Fruit fly (Drosophila melanogaster) whole organism, embryonic: ENCODE data around the gene NELF-B.

ENCODE experiments used
- Atf-2 ChIP-seq: fragments of 200-800 bp; sonication (Bioruptor generic); optimal IDR thresholded peaks from 2 replicates; lab custom pipeline; 2016; ENCODE audit warnings: missing biosample characterization, missing genetic modification characterization
- CG10274 ChIP-seq: fragments of 200-800 bp; sonication (Bioruptor generic); optimal IDR thresholded peaks from 3 replicates; lab custom pipeline; 2017; ENCODE audit warnings: missing biosample characterization, mild to moderate bottlenecking, missing genetic modification characterization
- CG10565 ChIP-seq: fragments of 200-800 bp; sonication (Bioruptor generic); optimal IDR thresholded peaks from 3 replicates; lab custom pipeline; 2016; ENCODE audit warnings: missing biosample characterization, mild to moderate bottlenecking, missing genetic modification characterization
- CG10959 ChIP-seq: fragments of 200-800 bp; sonication (Bioruptor generic); IDR thresholded peaks from 2 replicates; pipeline ENCODE4 v1.3.6; 2022; ENCODE audit warnings: missing biosample characterization, missing genetic modification characterization
- CG11504 ChIP-seq: fragments of 200-800 bp; sonication (Bioruptor generic); optimal IDR thresholded peaks from 3 replicates; lab custom pipeline; 2019; ENCODE audit warnings: missing biosample characterization, mild to moderate bottlenecking, missing genetic modification characterization, moderate library complexity
- CG12659 ChIP-seq: fragments of 200-800 bp; sonication (Bioruptor generic); optimal IDR thresholded peaks from 3 replicates; lab custom pipeline; 2017; ENCODE audit warnings: mild to moderate bottlenecking, missing biosample characterization, missing genetic modification reagents, missing genetic modification characterization
- CG15479 ChIP-seq: fragments of 200-800 bp; sonication (Bioruptor generic); optimal IDR thresholded peaks from 3 replicates; lab custom pipeline; 2019; ENCODE audit warnings: missing biosample characterization, mild to moderate bottlenecking, missing genetic modification characterization, moderate library complexity
- CG17361 ChIP-seq: fragments of 200-800 bp; sonication (Bioruptor generic); IDR thresholded peaks from 3 replicates; pipeline ENCODE4 v1.3.6; 2022; ENCODE audit warnings: missing biosample characterization, missing genetic modification characterization
- CG18599 ChIP-seq: fragments of 200-800 bp; sonication (Bioruptor generic); optimal IDR thresholded peaks from 3 replicates; lab custom pipeline; 2017; ENCODE audit warnings: missing biosample characterization, missing genetic modification characterization, mild to moderate bottlenecking, moderate library complexity, missing genetic modification reagents
- CG34224 ChIP-seq: fragments of 200-800 bp; sonication (Bioruptor generic); IDR thresholded peaks from 3 replicates; pipeline ENCODE4 v1.3.6; 2022; ENCODE audit warnings: missing biosample characterization, missing genetic modification characterization; ENCODE audit not compliant: partially characterized antibody
- CG3838 ChIP-seq: fragments of 200-800 bp; sonication (Bioruptor generic); optimal IDR thresholded peaks from 3 replicates; lab custom pipeline; 2016; ENCODE audit warnings: missing biosample characterization, missing genetic modification characterization
- CG4707 ChIP-seq: fragments of 200-800 bp; sonication (Bioruptor generic); optimal IDR thresholded peaks from 2 replicates; lab custom pipeline; 2018; ENCODE audit warnings: missing biosample characterization, mild to moderate bottlenecking, missing genetic modification characterization, moderate library complexity
- CG4820 ChIP-seq: fragments of 200-800 bp; sonication (Bioruptor generic); optimal IDR thresholded peaks from 3 replicates; lab custom pipeline; 2016; ENCODE audit warnings: missing biosample characterization, missing genetic modification characterization
- CG4854 ChIP-seq: fragments of 200-800 bp; sonication (Bioruptor generic); optimal IDR thresholded peaks from 2 replicates; lab custom pipeline; 2016; ENCODE audit warnings: missing biosample characterization, missing genetic modification characterization, inconsistent platforms
- CG6654 ChIP-seq: fragments of 200-800 bp; sonication (Bioruptor generic); optimal IDR thresholded peaks from 2 replicates; lab custom pipeline; 2017; ENCODE audit warnings: missing biosample characterization, mild to moderate bottlenecking, missing genetic modification characterization
- CG7357 ChIP-seq: fragments of 200-800 bp; sonication (Bioruptor generic); IDR thresholded peaks from 3 replicates; pipeline ENCODE4 v1.3.6; 2022; ENCODE audit warnings: missing biosample characterization, missing genetic modification characterization
- CG7372 ChIP-seq: fragments of 200-800 bp; sonication (Bioruptor generic); IDR thresholded peaks from 2 replicates; pipeline ENCODE4 v1.3.6; 2022; ENCODE audit warnings: missing biosample characterization, missing genetic modification characterization
- CG7745 ChIP-seq: fragments of 200-800 bp; sonication (Bioruptor generic); optimal IDR thresholded peaks from 2 replicates; lab custom pipeline; 2018; ENCODE audit warnings: missing biosample characterization, mild to moderate bottlenecking, missing genetic modification characterization, moderate library complexity
- CG7839 ChIP-seq: fragments of 200-800 bp; sonication (Bioruptor generic); optimal IDR thresholded peaks from 3 replicates; lab custom pipeline; 2018; ENCODE audit warnings: missing biosample characterization, mild to moderate bottlenecking, missing genetic modification characterization, moderate library complexity
- CG9609 ChIP-seq: fragments of 200-800 bp; sonication (Bioruptor generic); optimal IDR thresholded peaks from 3 replicates; lab custom pipeline; 2016; ENCODE audit warnings: missing biosample characterization, missing genetic modification characterization
- ERR ChIP-seq: fragments of 200-800 bp; sonication (Bioruptor generic); optimal IDR thresholded peaks from 2 replicates; lab custom pipeline; 2016; ENCODE audit warnings: missing biosample characterization, missing genetic modification characterization
- Fer2 ChIP-seq: fragments of 200-800 bp; sonication (Bioruptor generic); optimal IDR thresholded peaks from 2 replicates; lab custom pipeline; 2018; ENCODE audit warnings: missing biosample characterization, mild to moderate bottlenecking, missing genetic modification characterization, moderate library complexity
- HHEX ChIP-seq: fragments of 200-800 bp; sonication (Bioruptor generic); optimal IDR thresholded peaks from 3 replicates; lab custom pipeline; 2017; ENCODE audit warnings: missing biosample characterization, mild to moderate bottlenecking, missing genetic modification characterization, missing genetic modification reagents
- Hand ChIP-seq: fragments of 200-800 bp; sonication (Bioruptor generic); optimal IDR thresholded peaks from 2 replicates; lab custom pipeline; 2017; ENCODE audit warnings: mild to moderate bottlenecking, missing biosample characterization, missing genetic modification reagents, missing genetic modification characterization
- Jarid2 ChIP-seq: fragments of 200-800 bp; sonication (Bioruptor generic); optimal IDR thresholded peaks from 3 replicates; lab custom pipeline; 2017; ENCODE audit warnings: mild to moderate bottlenecking, missing biosample characterization, missing genetic modification reagents, missing genetic modification characterization
- Med ChIP-seq: fragments of 200-800 bp; sonication (Bioruptor generic); peaks from one replicate; lab custom pipeline; 2016; ENCODE audit warnings: missing biosample characterization, missing genetic modification characterization, mild to moderate bottlenecking, inconsistent platforms, moderate library complexity
- Oaz ChIP-seq: fragments of 200-800 bp; sonication (Bioruptor generic); IDR thresholded peaks from 2 replicates; pipeline ENCODE4 v1.3.6; 2022; ENCODE audit warnings: missing biosample characterization, missing genetic modification characterization
- Six4 ChIP-seq: fragments of 200-800 bp; sonication (Bioruptor generic); optimal IDR thresholded peaks from 2 replicates; lab custom pipeline; 2016; ENCODE audit warnings: missing biosample characterization, missing genetic modification characterization
- Sox102F ChIP-seq: fragments of 200-800 bp; sonication (Bioruptor generic); optimal IDR thresholded peaks from 2 replicates; lab custom pipeline; 2018; ENCODE audit warnings: missing biosample characterization, mild to moderate bottlenecking, missing genetic modification characterization, moderate library complexity
- ab ChIP-seq: fragments of 200-800 bp; sonication (Bioruptor generic); optimal IDR thresholded peaks from 2 replicates; lab custom pipeline; 2016; ENCODE audit warnings: missing biosample characterization, missing genetic modification characterization
- al ChIP-seq: fragments of 200-800 bp; sonication (Bioruptor generic); IDR thresholded peaks from 2 replicates; pipeline ENCODE4 v1.3.6; 2022; ENCODE audit warnings: missing biosample characterization, missing genetic modification characterization
- bab2 ChIP-seq: fragments of 200-800 bp; sonication (Bioruptor generic); optimal IDR thresholded peaks from 2 replicates; lab custom pipeline; 2016; ENCODE audit warnings: missing biosample characterization, missing genetic modification characterization
- chif ChIP-seq, 2 experiments: fragments of 200-800 bp; sonication (Bioruptor generic); optimal IDR thresholded peaks; 3 replicates each; lab custom pipeline; 2016; ENCODE audit warnings: missing biosample characterization in 2 of 2, missing genetic modification characterization in 2 of 2
- en ChIP-seq: fragments of 200-800 bp; sonication (Bioruptor generic); optimal IDR thresholded peaks from 2 replicates; lab custom pipeline; 2016; ENCODE audit warnings: missing biosample characterization, missing genetic modification characterization
- fd102C ChIP-seq: fragments of 200-800 bp; sonication (Bioruptor generic); optimal IDR thresholded peaks from 2 replicates; lab custom pipeline; 2018; ENCODE audit warnings: missing biosample characterization, mild to moderate bottlenecking, missing genetic modification characterization, moderate library complexity
- fd3F ChIP-seq: fragments of 200-800 bp; sonication (Bioruptor generic); optimal IDR thresholded peaks from 2 replicates; lab custom pipeline; 2018; ENCODE audit warnings: missing biosample characterization, mild to moderate bottlenecking, missing genetic modification characterization, moderate library complexity
- gem ChIP-seq: fragments of 200-800 bp; sonication (Bioruptor generic); optimal IDR thresholded peaks from 2 replicates; lab custom pipeline; 2019; ENCODE audit warnings: missing biosample characterization, mild to moderate bottlenecking, missing genetic modification characterization, moderate library complexity
- hkb ChIP-seq, 2 experiments: fragments of 200-800 bp in 1 of 2; fragments of >200 bp in 1 of 2; sonication (Bioruptor generic) in 1 of 2; IDR thresholded peaks in 1 of 2; optimal IDR thresholded peaks in 1 of 2; 2 replicates each; pipeline versions ENCODE4 v1.3.6 to Lab custom; 2017 to 2022; ENCODE audit warnings: missing biosample characterization in 1 of 2, missing genetic modification characterization in 1 of 2
- ind ChIP-seq: fragments of 200-800 bp; sonication (Bioruptor generic); optimal IDR thresholded peaks from 3 replicates; lab custom pipeline; 2016; ENCODE audit warnings: missing biosample characterization, missing genetic modification characterization
- lov ChIP-seq, 2 experiments: fragments of 200-800 bp in 1 of 2; fragments of >200 bp in 1 of 2; sonication (Bioruptor generic) in 1 of 2; IDR thresholded peaks in 1 of 2; optimal IDR thresholded peaks in 1 of 2; 2 replicates in 1 of 2; 3 replicates in 1 of 2; pipeline versions ENCODE4 v1.3.6 to Lab custom; 2017 to 2022; ENCODE audit warnings: missing biosample characterization in 1 of 2, missing genetic modification characterization in 1 of 2
- pfk ChIP-seq: fragments of 200-800 bp; sonication (Bioruptor generic); optimal IDR thresholded peaks from 2 replicates; lab custom pipeline; 2018; ENCODE audit warnings: missing biosample characterization, mild to moderate bottlenecking, missing genetic modification characterization, moderate library complexity
- pnt ChIP-seq: fragments of 200-800 bp; sonication (Bioruptor generic); optimal IDR thresholded peaks from 3 replicates; lab custom pipeline; 2016; ENCODE audit warnings: missing biosample characterization, missing genetic modification characterization
- rib ChIP-seq: fragments of 200-800 bp; sonication (Bioruptor generic); IDR thresholded peaks from 2 replicates; pipeline ENCODE4 v1.3.6; 2022; ENCODE audit warnings: missing biosample characterization, missing genetic modification characterization
- run ChIP-seq: fragments of 200-800 bp; sonication (Bioruptor generic); optimal IDR thresholded peaks from 3 replicates; lab custom pipeline; 2018; ENCODE audit warnings: missing biosample characterization, mild to moderate bottlenecking, missing genetic modification characterization
- slp2 ChIP-seq: fragments of 200-800 bp; sonication (Bioruptor generic); optimal IDR thresholded peaks from 2 replicates; lab custom pipeline; 2016; ENCODE audit warnings: missing biosample characterization, missing genetic modification characterization
- tna ChIP-seq: fragments of 200-800 bp; sonication (Bioruptor generic); IDR thresholded peaks from 2 replicates; pipeline ENCODE4 v1.3.6; 2022; ENCODE audit warnings: missing biosample characterization, missing genetic modification characterization; ENCODE audit not compliant: partially characterized antibody
- zf30C ChIP-seq: fragments of 200-800 bp; sonication (Bioruptor generic); optimal IDR thresholded peaks from 3 replicates; lab custom pipeline; 2018; ENCODE audit warnings: missing biosample characterization, mild to moderate bottlenecking, missing genetic modification characterization

The NELF-B gene

DNA sequence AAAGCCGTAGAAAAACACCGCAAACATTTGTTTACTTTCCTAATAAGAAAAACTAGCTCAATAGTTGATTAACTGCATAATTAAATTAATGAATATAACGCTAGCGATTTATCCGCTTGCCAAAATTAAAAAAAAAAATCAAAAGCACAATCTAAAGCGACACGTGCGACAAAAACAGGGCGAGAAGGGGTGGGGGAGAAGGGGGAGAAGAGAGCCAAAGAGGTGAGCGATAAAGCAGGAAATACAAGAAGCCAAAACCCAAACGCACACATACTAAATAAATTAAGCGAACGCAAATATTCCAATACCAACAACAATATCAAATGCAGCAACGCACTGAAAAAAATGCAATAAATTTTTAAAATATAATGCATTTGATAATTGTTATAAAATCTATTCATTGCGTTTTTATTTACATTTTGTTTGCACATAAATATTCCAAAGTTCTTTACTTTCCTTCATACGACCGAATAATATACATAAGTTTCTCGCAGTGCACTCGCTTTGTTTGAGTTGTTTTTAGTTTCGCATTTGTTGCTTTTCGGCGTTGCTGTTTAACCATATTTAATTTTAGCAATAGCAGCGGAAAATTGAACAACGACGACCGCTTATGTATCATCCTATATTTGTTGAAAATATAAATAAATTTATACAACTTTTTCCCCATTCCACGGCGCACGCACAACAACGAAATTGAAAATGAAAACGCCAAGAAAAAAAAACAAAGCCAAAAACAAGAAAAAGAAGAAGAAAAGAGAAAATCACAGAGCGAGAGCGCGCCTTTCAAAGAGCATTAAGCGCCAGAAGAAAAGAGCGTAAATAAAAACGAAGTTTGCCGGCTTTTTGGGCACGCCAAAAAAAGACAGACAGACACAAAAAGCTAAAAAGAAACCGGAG, 29.9 kb downstream of the NELF-B start (continued):
- TF ChIP-seq tna (GFP tag; lab: Robert Waterston, UW) (no peak), chif (GFP tag; optimal IDR thresholded peaks at IDR 0.05; lab: Kevin White, UChicago) (peak; percentile 85 to 88), CG3838 (GFP tag; lab: Kevin White, UChicago) (peak; percentile 86), ab (GFP tag; lab: Kevin White, UChicago) (peak; percentile 81), CG10274 (peak; percentile 86), Med (GFP tag; lab: Kevin White, UChicago) (peak; percentile 98), Atf-2 (peak; percentile 79), gem (tag; lab: Kevin White, UChicago) (peak; percentile 98), Six4 (peak; percentile 91), en (GFP tag; lab: Kevin White, UChicago) (peak; percentile 78), ind (GFP tag; lab: Kevin White, UChicago) (peak; percentile 92), CG7372 (GFP tag; lab: Robert Waterston, UW) (peak; percentile 94), Fer2 (peak; percentile 94), CG11504 (tag; lab: Kevin White, UChicago) (peak; percentile 97), bab2 (GFP tag; lab: Kevin White, UChicago) (peak; percentile 94), CG7745 (no peak), CG7839 (tag; lab: Kevin White, UChicago) (peak; percentile 97), CG4707 (GFP tag; lab: Kevin White, UChicago) (peak; percentile 81), CG6654 (GFP tag; lab: Kevin White, UChicago) (peak; percentile 81), CG10959 (GFP tag; lab: Robert Waterston, UW) (peak; percentile 82), rib (GFP tag; lab: Robert Waterston, UW) (peak; percentile 95), CG15479 (GFP tag; lab: Kevin White, UChicago) (no peak), fd3F (GFP tag; lab: Kevin White, UChicago) (peak; percentile 96), CG4854 (GFP tag; lab: Kevin White, UChicago) (peak; percentile 91), al (GFP tag; lab: Robert Waterston, UW) (peak; percentile 92), CG4820 (GFP tag; lab: Kevin White, UChicago) (peak; percentile 92), CG9609 (GFP tag; lab: Kevin White, UChicago) (peak; percentile 82), zf30C (GFP tag; lab: Kevin White, UChicago) (peak; percentile 74), CG18599 (GFP tag; lab: Kevin White, UChicago) (peak; percentile 97), Jarid2 (GFP tag; lab: Kevin White, UChicago) (peak; percentile 77), CG12659 (GFP tag; lab: Kevin White, UChicago) (peak; percentile 98), pfk (no peak), CG17361 (GFP tag; lab: Robert Waterston, UW) (peak; percentile 99), lov (optimal IDR thresholded peaks at IDR 0.05; lab: Kevin White, UChicago) (no peak), lov (GFP tag; IDR thresholded peaks at IDR 0.05; lab: Robert Waterston, UW) (peak; percentile 87), ERR (GFP tag; lab: Kevin White, UChicago) (peak; percentile 67), run (tag; lab: Kevin White, UChicago) (peak; percentile 94), slp2 (GFP tag; lab: Kevin White, UChicago) (peak; percentile 84), Hand (peak; percentile 94), CG7357 (peak; percentile 82), pnt (GFP tag; lab: Kevin White, UChicago) (peak; percentile 78), CG10565 (GFP tag; lab: Kevin White, UChicago) (peak; percentile 84), hkb (optimal IDR thresholded peaks at IDR 0.05; lab: Kevin White, UChicago) (no peak), hkb (GFP tag; IDR thresholded peaks at IDR 0.05; lab: Robert Waterston, UW) (peak; percentile 97), fd102C (GFP tag; lab: Kevin White, UChicago) (no peak), Oaz (GFP tag; lab: Robert Waterston, UW) (peak; percentile 96), CG34224 (no peak), Sox102F (GFP tag; lab: Kevin White, UChicago) (peak; percentile 99), HHEX (GFP tag; lab: Kevin White, UChicago) (peak; percentile 95)
